Comparison of ENCODE assay signal across 5 fruit fly cellular contexts in the genomic region with DNA sequence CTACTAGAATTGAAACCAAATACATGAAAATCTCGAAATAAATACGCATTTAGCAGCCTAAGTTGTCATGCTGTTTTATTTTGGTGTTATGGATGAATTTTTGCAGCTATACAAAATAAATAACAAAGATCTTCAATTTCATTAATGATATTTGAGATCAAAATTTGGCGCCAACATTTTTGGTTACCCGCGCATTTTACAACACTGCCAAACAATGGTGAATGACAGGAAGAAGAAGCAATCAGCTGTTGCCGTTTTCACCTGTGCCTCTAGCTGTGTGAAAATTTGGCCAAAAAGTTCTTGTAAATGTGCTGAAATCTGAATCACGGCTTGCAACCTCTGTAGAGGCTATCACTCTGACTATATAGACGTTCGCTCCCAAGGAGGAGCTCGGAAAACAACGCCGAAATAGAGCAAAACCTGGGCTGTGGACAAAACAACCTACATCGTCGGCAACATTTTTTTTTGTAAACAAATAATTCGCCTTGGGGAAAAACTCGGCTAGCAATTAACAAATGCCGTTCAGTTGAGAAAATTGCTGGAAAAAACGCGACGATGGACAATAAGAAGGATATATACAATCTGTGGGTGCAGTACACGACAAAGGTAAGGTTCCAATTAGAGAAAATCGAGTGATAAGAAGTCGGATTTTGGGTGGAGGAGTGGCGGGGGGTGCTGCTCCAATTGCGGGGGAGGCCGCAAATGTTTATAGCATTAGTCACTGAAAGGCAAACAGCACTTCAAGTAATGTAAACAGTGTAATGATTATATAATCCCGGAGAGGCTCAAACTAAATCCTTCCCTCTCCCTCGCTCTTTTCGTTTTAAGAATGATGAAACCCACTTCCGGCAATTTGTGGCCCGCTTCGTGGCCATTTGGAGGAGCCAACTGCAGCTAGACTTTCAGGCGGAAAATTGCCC.
A peak's percentile ranks its signal among the peaks of the same experiment; 100 is the strongest.
TF ChIP-seq lines count a peak whose summit lies in the region.

Gene CG43367, plus strand, starts transcription at position 264 of the 920 bp plus-strand sequence.

- peak; percentile 2 for TF ChIP-seq CTCF in whole organism, embryonic (GFP tag; optimal IDR thresholded peaks at IDR 0.05; lab: Kevin White, UChicago)

TF ChIP-seq in whole organism, adult, 20 proteins besides CTCF, POLR2A, EP300 and RAD21:
- TF ChIP-seq tj (GFP tag; optimal IDR thresholded peaks at IDR 0.05; lab: Kevin White, UChicago) (peak; percentile 5), ovo (GFP tag; optimal IDR thresholded peaks at IDR 0.05; lab: Kevin White, UChicago) (no peak), Mnt (GFP tag; optimal IDR thresholded peaks at IDR 0.05; lab: Kevin White, UChicago) (no peak), pad (GFP tag; optimal IDR thresholded peaks at IDR 0.05; lab: Kevin White, UChicago) (peak; percentile 25), Crg-1 (GFP tag; optimal IDR thresholded peaks at IDR 0.05; lab: Kevin White, UChicago) (peak; percentile 19), CG1620 (GFP tag; optimal IDR thresholded peaks at IDR 0.05; lab: Kevin White, UChicago) (peak; percentile 51), CG7101 (tag; optimal IDR thresholded peaks at IDR 0.05; lab: Kevin White, UChicago) (peak; percentile 0), cnc (optimal IDR thresholded peaks at IDR 0.05; lab: Kevin White, UChicago) (no peak), CG11617 (GFP tag; optimal IDR thresholded peaks at IDR 0.05; lab: Kevin White, UChicago) (no peak), toe (GFP tag; optimal IDR thresholded peaks at IDR 0.05; lab: Kevin White, UChicago) (no peak), CG14711 (tag; optimal IDR thresholded peaks at IDR 0.05; lab: Kevin White, UChicago) (no peak), kay (GFP tag; lab: Kevin White, UChicago; ENCODE audit: borderline replicate concordance) (peak; percentile 59), CG33017 (tag; optimal IDR thresholded peaks at IDR 0.05; lab: Kevin White, UChicago) (no peak), bab1 (GFP tag; optimal IDR thresholded peaks at IDR 0.05; lab: Kevin White, UChicago) (peak; percentile 26)
TF ChIP-seq in whole organism, adult: peak in this region for 7.

TF ChIP-seq in whole organism, embryonic, 481 proteins besides CTCF, POLR2A, EP300 and RAD21 (continues in another document):
- no peak for TF ChIP-seq btn (GFP tag; optimal IDR thresholded peaks at IDR 0.05; lab: Kevin White, UChicago)
- TF ChIP-seq jigr1 (GFP tag; IDR thresholded peaks at IDR 0.05; lab: Robert Waterston, UW), result no peak
- TF ChIP-seq CG8359 (GFP tag; optimal IDR thresholded peaks at IDR 0.05; lab: Kevin White, UChicago; ENCODE audit: borderline replicate concordance), result no peak
- peak; percentile 89 for TF ChIP-seq Med (GFP tag; lab: Kevin White, UChicago)
- peak; percentile 38 for TF ChIP-seq CG9932 (GFP tag; IDR thresholded peaks at IDR 0.05; lab: Robert Waterston, UW)
- TF ChIP-seq fu2 (GFP tag; optimal IDR thresholded peaks at IDR 0.05; lab: Kevin White, UChicago), result peak; percentile 4
- peak; percentile 5; the same call in 1 of the 2 replicates for TF ChIP-seq ranshi (GFP tag; IDR thresholded peaks at IDR 0.05; lab: Robert Waterston, UW)
- 0 out of 2 replicates have a peak, but pooled peaks have one; percentile 21 for TF ChIP-seq klu (GFP tag; IDR thresholded peaks at IDR 0.05; lab: Robert Waterston, UW)
- 0 out of 3 replicates have a peak, but pooled peaks have one; percentile 25 for TF ChIP-seq otp (GFP tag; IDR thresholded peaks at IDR 0.05; lab: Robert Waterston, UW)
- TF ChIP-seq hkb (optimal IDR thresholded peaks at IDR 0.05; lab: Kevin White, UChicago), result no peak
- TF ChIP-seq hkb (GFP tag; IDR thresholded peaks at IDR 0.05; lab: Robert Waterston, UW), result peak; percentile 26; the same call in 1 of the 2 replicates
- peak; percentile 8 for TF ChIP-seq nerfin-1 (tag; optimal IDR thresholded peaks at IDR 0.05; lab: Kevin White, UChicago)
- no peak for TF ChIP-seq CG6854 (GFP tag; optimal IDR thresholded peaks at IDR 0.05; lab: Kevin White, UChicago)
- TF ChIP-seq HmgD (GFP tag; optimal IDR thresholded peaks at IDR 0.05; lab: Kevin White, UChicago), result peak; percentile 25
- TF ChIP-seq nom (GFP tag; optimal IDR thresholded peaks at IDR 0.05; lab: Kevin White, UChicago), result no peak
- TF ChIP-seq Rfx (GFP tag; IDR thresholded peaks at IDR 0.05; lab: Robert Waterston, UW), result peak; percentile 67

TF ChIP-seq in whole organism, prepupa, 60 proteins besides CTCF, POLR2A, EP300 and RAD21:
- no peak for TF ChIP-seq CG6808 (GFP tag; optimal IDR thresholded peaks at IDR 0.05; lab: Kevin White, UChicago)
- TF ChIP-seq Hr4 (GFP tag; optimal IDR thresholded peaks at IDR 0.05; lab: Kevin White, UChicago), result no peak
- TF ChIP-seq vri (GFP tag; optimal IDR thresholded peaks at IDR 0.05; lab: Kevin White, UChicago), result peak; percentile 71
- TF ChIP-seq CG3032 (tag; optimal IDR thresholded peaks at IDR 0.05; lab: Kevin White, UChicago), result no peak
- no peak for TF ChIP-seq Sox14 (GFP tag; optimal IDR thresholded peaks at IDR 0.05; lab: Kevin White, UChicago)
- no peak for TF ChIP-seq Gug (GFP tag; IDR thresholded peaks at IDR 0.05; lab: Robert Waterston, UW)
- no peak for TF ChIP-seq Sox15 (GFP tag; optimal IDR thresholded peaks at IDR 0.05; lab: Kevin White, UChicago)

TF ChIP-seq in whole organism, pupa, 21 proteins besides CTCF, POLR2A, EP300 and RAD21:
- TF ChIP-seq CG12605 (GFP tag; IDR thresholded peaks at IDR 0.05; lab: Robert Waterston, UW) (no peak), CG32121 (GFP tag; IDR thresholded peaks at IDR 0.05; lab: Robert Waterston, UW) (0 out of 2 replicates have a peak, but pooled peaks have one; percentile 14)
TF ChIP-seq in whole organism, pupa: peak in this region for 1.

TF ChIP-seq in whole organism, wandering third instar larva, 38 proteins besides CTCF, POLR2A, EP300 and RAD21:
- TF ChIP-seq Sp1 (GFP tag; optimal IDR thresholded peaks at IDR 0.05; lab: Kevin White, UChicago) (no peak), foxo (GFP tag; optimal IDR thresholded peaks at IDR 0.05; lab: Kevin White, UChicago) (peak in 1 of 2 experiments; percentile 16), Rel (GFP tag; optimal IDR thresholded peaks at IDR 0.05; lab: Kevin White, UChicago) (no peak), Rel (tag; optimal IDR thresholded peaks at IDR 0.05; lab: Kevin White, UChicago) (peak; percentile 57)
TF ChIP-seq in whole organism, wandering third instar larva: peak in this region for 2.
